Worm (Caenorhabditis elegans): ENCODE results near the gene T27A8.7.
A peak's percentile ranks its signal among the peaks of the same experiment; 100 is the strongest.

T27A8.7 gene

DNA sequence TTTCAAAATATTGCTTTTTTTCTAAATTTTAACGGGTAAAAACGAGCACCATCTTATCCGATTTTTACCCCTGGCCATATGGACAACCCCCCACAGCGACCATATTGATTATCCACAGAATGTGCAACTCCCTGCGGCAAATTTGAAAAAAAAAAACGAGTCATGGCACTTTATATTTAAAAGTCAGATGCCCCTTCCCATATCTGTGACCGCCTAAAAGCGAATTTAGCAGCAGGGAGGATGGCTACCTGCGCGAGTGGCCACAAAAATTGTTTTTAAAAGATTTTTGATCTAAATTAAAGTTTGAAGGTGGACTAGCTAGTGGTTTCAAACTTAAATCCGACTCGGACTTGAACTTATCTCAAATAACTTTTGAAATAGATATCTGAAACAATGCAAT is 1.1 kb downstream of the T27A8.7 start:
- TF ChIP-seq Y55F3AM.14 (GFP tag; optimal IDR thresholded peaks at IDR 0.05) (peak; percentile 84), sma-9 (GFP tag; optimal IDR thresholded peaks at IDR 0.05) (peak; percentile 98), sma-9 (tag; optimal IDR thresholded peaks at IDR 0.05) (peak; percentile 45), nhr-21 (tag; optimal IDR thresholded peaks at IDR 0.05) (peak; percentile 99), lin-13 (GFP tag; optimal IDR thresholded peaks at IDR 0.05) (peak; percentile 98), ztf-11 (tag; optimal IDR thresholded peaks at IDR 0.05) (peak; percentile 66), nhr-6 (tag; optimal IDR thresholded peaks at IDR 0.05) (peak; percentile 96), C34F6.9 (tag; optimal IDR thresholded peaks at IDR 0.05) (peak; percentile 97), blmp-1 (tag; optimal IDR thresholded peaks at IDR 0.05; ENCODE audit: insufficient read depth) (peak; percentile 84), gmeb-1 (tag; optimal IDR thresholded peaks at IDR 0.05) (peak; percentile 93), ceh-82 (tag; optimal IDR thresholded peaks at IDR 0.05) (peak; percentile 95), nhr-12 (tag; optimal IDR thresholded peaks at IDR 0.05) (peak; percentile 78), crh-2 (tag; optimal IDR thresholded peaks at IDR 0.05) (peak; percentile 99), R02D3.7 (tag; optimal IDR thresholded peaks at IDR 0.05) (peak; percentile 82), sem-4 (tag; optimal IDR thresholded peaks at IDR 0.05) (peak; percentile 97), aly-2 (tag; optimal IDR thresholded peaks at IDR 0.05) (peak; percentile 56), unc-39 (tag; optimal IDR thresholded peaks at IDR 0.05) (peak; percentile 73), peb-1 (tag; optimal IDR thresholded peaks at IDR 0.05) (no peak), skn-1 (tag; optimal IDR thresholded peaks at IDR 0.05) (peak; percentile 90), fos-1 (tag; optimal IDR thresholded peaks at IDR 0.05) (peak; percentile 97), elt-1 (tag; optimal IDR thresholded peaks at IDR 0.05) (no peak), nhr-129 (tag; optimal IDR thresholded peaks at IDR 0.05) (peak; percentile 99), nhr-23 (tag; optimal IDR thresholded peaks at IDR 0.05) (no peak), mbf-1 (tag; optimal IDR thresholded peaks at IDR 0.05) (peak; percentile 74), F13H6.1 (tag; optimal IDR thresholded peaks at IDR 0.05) (peak; percentile 98), nhr-77 (tag; optimal IDR thresholded peaks at IDR 0.05) (peak; percentile 94), nhr-11 (tag; optimal IDR thresholded peaks at IDR 0.05) (peak; percentile 43), nhr-25 (tag; optimal IDR thresholded peaks at IDR 0.05) (peak; percentile 97), ztf-1 (GFP tag; conservative IDR thresholded peaks at IDR 0.05) (0 out of 2 replicates have a peak, but pooled peaks have one; percentile 67), egl-27 (tag; optimal IDR thresholded peaks at IDR 0.05) (peak; percentile 98), lin-39 (tag; optimal IDR thresholded peaks at IDR 0.05) (peak; percentile 91), nhr-10 (tag; optimal IDR thresholded peaks at IDR 0.05) (peak; percentile 98), unc-62 (GFP tag; optimal IDR thresholded peaks at IDR 0.05) (peak; percentile 75), snpc-4 (tag; optimal IDR thresholded peaks at IDR 0.05) (peak; percentile 93), mdl-1 (tag; optimal IDR thresholded peaks at IDR 0.05) (peak; percentile 87 to 96), sma-3 (GFP tag; optimal IDR thresholded peaks at IDR 0.05) (peak; percentile 96), nhr-237 (tag; optimal IDR thresholded peaks at IDR 0.05) (peak; percentile 98), alr-1 (tag; optimal IDR thresholded peaks at IDR 0.05) (no peak), lsy-2 (tag; optimal IDR thresholded peaks at IDR 0.05) (peak; percentile 95 to 96), mab-5 (tag; optimal IDR thresholded peaks at IDR 0.05) (peak; percentile 96), dmd-4 (tag; optimal IDR thresholded peaks at IDR 0.05) (peak; percentile 76), ceh-16 (tag; optimal IDR thresholded peaks at IDR 0.05) (peak; percentile 81), ZK546.5 (tag; optimal IDR thresholded peaks at IDR 0.05) (peak; percentile 76), lin-11 (tag; optimal IDR thresholded peaks at IDR 0.05) (peak; percentile 97), elt-3 (tag; optimal IDR thresholded peaks at IDR 0.05) (no peak), ama-1 (optimal IDR thresholded peaks at IDR 0.05) (peak; percentile 47), zag-1 (tag; optimal IDR thresholded peaks at IDR 0.05) (peak; percentile 98), ztf-4 (tag; optimal IDR thresholded peaks at IDR 0.05) (peak; percentile 87), unc-55 (GFP tag; optimal IDR thresholded peaks at IDR 0.05) (peak; percentile 98)
